Worm (Caenorhabditis elegans): ENCODE data around the gene alh-2.

- TF ChIP-seq T07F8.4 (tag; optimal IDR thresholded peaks at IDR 0.05) (no peak), ama-1 (optimal IDR thresholded peaks at IDR 0.05) (no peak), ama-1 (GFP tag; optimal IDR thresholded peaks at IDR 0.05) (no peak), B0261.1 (tag; optimal IDR thresholded peaks at IDR 0.05) (no peak), nhr-80 (tag; optimal IDR thresholded peaks at IDR 0.05) (no peak), hmg-1.2 (GFP tag; IDR thresholded peaks at IDR 0.05) (no peak), pha-4 (tag; optimal IDR thresholded peaks at IDR 0.05) (no peak), die-1 (tag; optimal IDR thresholded peaks at IDR 0.05) (no peak), nhr-120 (GFP tag; IDR thresholded peaks at IDR 0.05) (no peak), Y95B8A.8 (GFP tag; IDR thresholded peaks at IDR 0.05) (no peak), hlh-26 (GFP tag; conservative IDR thresholded peaks at IDR 0.05) (no peak), unc-62 (GFP tag; optimal IDR thresholded peaks at IDR 0.05) (no peak), F39B2.1 (GFP tag; IDR thresholded peaks at IDR 0.05) (no peak)
Observed at ce11 chrV:1640008-1640407, 4.0 kb upstream of the alh-2 start, which contains the start of gene str-221.

Measured in whole organism, young adult.